Fruit fly (Drosophila melanogaster) whole organism, prepupa: ENCODE measurements around the gene CG16965.
A peak's percentile ranks its signal among the peaks of the same experiment; 100 is the strongest.

Experiments used
- Blimp-1 ChIP-seq: fragments of 200-800 bp; sonication (Bioruptor generic); optimal IDR thresholded peaks from 3 replicates; lab custom pipeline; 2017; ENCODE audit warnings: missing biosample characterization, missing genetic modification characterization, mild to moderate bottlenecking, moderate library complexity, missing genetic modification reagents
- CG10631 ChIP-seq: fragments of 200-800 bp; sonication (Bioruptor generic); optimal IDR thresholded peaks from 2 replicates; lab custom pipeline; 2016; ENCODE audit warnings: missing biosample characterization, missing genetic modification characterization
- CG10669 ChIP-seq: fragments of 200-800 bp; sonication (Bioruptor generic); optimal IDR thresholded peaks from 3 replicates; lab custom pipeline; 2018; ENCODE audit warnings: missing biosample characterization, mild to moderate bottlenecking, missing genetic modification characterization, moderate library complexity
- CG11294 ChIP-seq: fragments of 200-800 bp; sonication (Bioruptor generic); IDR thresholded peaks from 2 replicates; pipeline ENCODE4 v1.3.6; 2022; ENCODE audit warnings: missing biosample characterization, missing genetic modification characterization
- CG11762 ChIP-seq: fragments of 200-800 bp; sonication (Bioruptor generic); optimal IDR thresholded peaks from 3 replicates; lab custom pipeline; 2016; ENCODE audit warnings: missing biosample characterization, missing genetic modification characterization; ENCODE audit not compliant: insufficient read depth
- CG1621 ChIP-seq: fragments of 200-800 bp; sonication (Bioruptor generic); optimal IDR thresholded peaks from 3 replicates; lab custom pipeline; 2018; ENCODE audit warnings: missing biosample characterization, mild to moderate bottlenecking, missing genetic modification characterization
- CG16779 ChIP-seq: fragments of 200-800 bp; sonication (Bioruptor generic); optimal IDR thresholded peaks from 3 replicates; lab custom pipeline; 2017; ENCODE audit warnings: missing biosample characterization, mild to moderate bottlenecking, missing genetic modification characterization
- CG3032 ChIP-seq: fragments of 200-800 bp; optimal IDR thresholded peaks from 2 replicates; lab custom pipeline; 2019; ENCODE audit warnings: missing biosample characterization, mild to moderate bottlenecking, missing genetic modification characterization, moderate library complexity
- CG31627 ChIP-seq: fragments of 200-800 bp; sonication (Bioruptor generic); optimal IDR thresholded peaks from 3 replicates; lab custom pipeline; 2016; ENCODE audit warnings: missing biosample characterization, missing genetic modification characterization
- CG32006 ChIP-seq: fragments of 200-800 bp; sonication (Bioruptor generic); optimal IDR thresholded peaks from 3 replicates; lab custom pipeline; 2017; ENCODE audit warnings: missing biosample characterization, mild to moderate bottlenecking, missing genetic modification characterization
- CG34406 ChIP-seq: fragments of 200-800 bp; sonication (Bioruptor generic); optimal IDR thresholded peaks from 3 replicates; lab custom pipeline; 2016; ENCODE audit warnings: missing biosample characterization, missing genetic modification characterization
- CG3919 ChIP-seq: fragments of 200-800 bp; sonication (Bioruptor generic); optimal IDR thresholded peaks from 3 replicates; lab custom pipeline; 2016; ENCODE audit warnings: missing biosample characterization, missing genetic modification characterization
- CG6163 ChIP-seq: fragments of 200-800 bp; sonication (Bioruptor generic); IDR thresholded peaks from 3 replicates; pipeline ENCODE4 v1.3.6; 2022; ENCODE audit warnings: missing biosample characterization, missing genetic modification characterization
- CG6276 ChIP-seq: fragments of 200-800 bp; sonication (Bioruptor generic); optimal IDR thresholded peaks from 2 replicates; lab custom pipeline; 2017; ENCODE audit warnings: missing biosample characterization, mild to moderate bottlenecking, missing genetic modification characterization
- CG6792 ChIP-seq: fragments of 200-800 bp; sonication (Bioruptor generic); optimal IDR thresholded peaks from 3 replicates; lab custom pipeline; 2016; ENCODE audit warnings: missing biosample characterization, missing genetic modification characterization
- CG6808 ChIP-seq: fragments of 200-800 bp; sonication (Bioruptor generic); optimal IDR thresholded peaks from 3 replicates; lab custom pipeline; 2017; ENCODE audit warnings: missing biosample characterization, missing genetic modification characterization, mild to moderate bottlenecking, moderate library complexity, missing genetic modification reagents
- CG6854 ChIP-seq: fragments of 200-800 bp; sonication (Bioruptor generic); optimal IDR thresholded peaks from 2 replicates; lab custom pipeline; 2017; ENCODE audit warnings: missing biosample characterization, mild to moderate bottlenecking, missing genetic modification characterization
- CG8119 ChIP-seq: fragments of 200-800 bp; sonication (Bioruptor generic); IDR thresholded peaks from 3 replicates; pipeline ENCODE4 v1.3.6; 2022; ENCODE audit warnings: missing biosample characterization, missing genetic modification characterization
- CG8319 ChIP-seq: fragments of 200-800 bp; sonication (Bioruptor generic); optimal IDR thresholded peaks from 3 replicates; lab custom pipeline; 2016; ENCODE audit warnings: missing biosample characterization, missing genetic modification characterization
- CG8632 ChIP-seq: fragments of 200-800 bp; sonication (Bioruptor generic); optimal IDR thresholded peaks from 3 replicates; lab custom pipeline; 2016; ENCODE audit warnings: missing biosample characterization, missing genetic modification characterization
- CG9139 ChIP-seq: fragments of 200-800 bp; sonication (Bioruptor generic); optimal IDR thresholded peaks from 3 replicates; lab custom pipeline; 2017; ENCODE audit warnings: missing biosample characterization, mild to moderate bottlenecking, missing genetic modification characterization
- Eip78C ChIP-seq: fragments of 200-800 bp; sonication (Bioruptor generic); peaks from one replicate; lab custom pipeline; 2016; ENCODE audit warnings: missing biosample characterization, missing genetic modification characterization
- Eip93F ChIP-seq: fragments of 200-800 bp; sonication (Bioruptor generic); optimal IDR thresholded peaks from 2 replicates; lab custom pipeline; 2016; ENCODE audit warnings: missing biosample characterization, mild to moderate bottlenecking, missing genetic modification characterization
- Ets21C ChIP-seq: fragments of 200-800 bp; sonication (Bioruptor generic); optimal IDR thresholded peaks from 3 replicates; lab custom pipeline; 2016; ENCODE audit warnings: missing biosample characterization, missing genetic modification characterization
- Ets96B ChIP-seq: fragments of 200-800 bp; optimal IDR thresholded peaks from 2 replicates; lab custom pipeline; 2019; ENCODE audit warnings: missing biosample characterization, mild to moderate bottlenecking, missing genetic modification characterization, moderate library complexity
- Gug ChIP-seq: fragments of 200-800 bp; sonication (Bioruptor generic); IDR thresholded peaks from 2 replicates; pipeline ENCODE4 v1.3.6; 2022; ENCODE audit warnings: missing biosample characterization, missing genetic modification characterization
- Hr38 ChIP-seq: sonication (Bioruptor generic); optimal IDR thresholded peaks from 2 replicates; lab custom pipeline; 2016; ENCODE audit warnings: missing biosample characterization, missing genetic modification characterization
- Hr39 ChIP-seq: fragments of 200-800 bp; sonication (Bioruptor generic); optimal IDR thresholded peaks from 2 replicates; lab custom pipeline; 2016; ENCODE audit warnings: missing biosample characterization, missing genetic modification characterization
- Hr4 ChIP-seq: fragments of 200-800 bp; sonication (Bioruptor generic); optimal IDR thresholded peaks from 3 replicates; lab custom pipeline; 2016; ENCODE audit warnings: missing biosample characterization, missing genetic modification characterization
- Lpt ChIP-seq: fragments of 200-800 bp; sonication (Bioruptor generic); optimal IDR thresholded peaks from 3 replicates; lab custom pipeline; 2016; ENCODE audit warnings: missing biosample characterization, missing genetic modification characterization
- Met ChIP-seq: fragments of 200-800 bp; sonication (Bioruptor generic); optimal IDR thresholded peaks from 3 replicates; lab custom pipeline; 2016; ENCODE audit warnings: missing biosample characterization, missing genetic modification characterization
- OdsH ChIP-seq: fragments of 200-800 bp; sonication (Bioruptor generic); optimal IDR thresholded peaks from 3 replicates; lab custom pipeline; 2016; ENCODE audit warnings: missing biosample characterization, missing genetic modification characterization
- Sox14 ChIP-seq: fragments of 200-800 bp; sonication (Bioruptor generic); optimal IDR thresholded peaks from 3 replicates; lab custom pipeline; 2016; ENCODE audit warnings: missing biosample characterization, missing genetic modification characterization
- Sox15 ChIP-seq: fragments of 200-800 bp; sonication (Bioruptor generic); optimal IDR thresholded peaks from 3 replicates; lab custom pipeline; 2016; ENCODE audit warnings: missing biosample characterization, missing genetic modification characterization
- acj6 ChIP-seq: fragments of 200-800 bp; sonication (Bioruptor generic); optimal IDR thresholded peaks from 3 replicates; lab custom pipeline; 2016; ENCODE audit warnings: missing biosample characterization, missing genetic modification characterization
- cyc ChIP-seq: fragments of 200-800 bp; sonication (Bioruptor generic); optimal IDR thresholded peaks from 3 replicates; lab custom pipeline; 2016; ENCODE audit warnings: missing biosample characterization, missing genetic modification characterization
- dac ChIP-seq: fragments of 200-800 bp; sonication (Bioruptor generic); optimal IDR thresholded peaks from 2 replicates; lab custom pipeline; 2017; ENCODE audit warnings: missing biosample characterization, mild to moderate bottlenecking, missing genetic modification characterization
- dsx ChIP-seq: fragments of 200-800 bp; optimal IDR thresholded peaks from 3 replicates; lab custom pipeline; 2019; ENCODE audit warnings: missing biosample characterization, mild to moderate bottlenecking, missing genetic modification characterization, moderate library complexity; ENCODE audit not compliant: poor library complexity, severe bottlenecking
- eg ChIP-seq: fragments of 200-800 bp; sonication (Bioruptor generic); IDR thresholded peaks from 3 replicates; pipeline ENCODE4 v1.3.6; 2022; ENCODE audit warnings: missing biosample characterization, missing genetic modification characterization
- esn ChIP-seq: fragments of 200-800 bp; sonication (Bioruptor generic); optimal IDR thresholded peaks from 2 replicates; lab custom pipeline; 2016; ENCODE audit warnings: missing biosample characterization, mild to moderate bottlenecking, missing genetic modification characterization, moderate library complexity
- fd59A ChIP-seq: fragments of 200-800 bp; sonication (Bioruptor generic); optimal IDR thresholded peaks from 2 replicates; lab custom pipeline; 2017; ENCODE audit warnings: missing biosample characterization, mild to moderate bottlenecking, missing genetic modification characterization, missing genetic modification reagents
- fd85E ChIP-seq: fragments of 200-800 bp; sonication (Bioruptor generic); optimal IDR thresholded peaks from 3 replicates; lab custom pipeline; 2016; ENCODE audit warnings: missing biosample characterization, missing genetic modification characterization
- fkh ChIP-seq: fragments of 200-800 bp; sonication (Bioruptor generic); optimal IDR thresholded peaks from 3 replicates; lab custom pipeline; 2017; ENCODE audit warnings: missing biosample characterization, mild to moderate bottlenecking, missing genetic modification characterization, moderate library complexity
- lz ChIP-seq: fragments of 200-800 bp; sonication (Bioruptor generic); optimal IDR thresholded peaks from 3 replicates; lab custom pipeline; 2016; ENCODE audit warnings: missing biosample characterization, missing genetic modification characterization
- net ChIP-seq: fragments of 200-800 bp; sonication (Bioruptor generic); optimal IDR thresholded peaks from 3 replicates; lab custom pipeline; 2016; ENCODE audit warnings: missing biosample characterization, missing genetic modification characterization
- pdm3 ChIP-seq: fragments of 200-800 bp; sonication (Bioruptor generic); optimal IDR thresholded peaks from 3 replicates; lab custom pipeline; 2016; ENCODE audit warnings: missing biosample characterization, missing genetic modification characterization
- salr ChIP-seq, 2 experiments: fragments of 200-800 bp; sonication (Bioruptor generic); optimal IDR thresholded peaks; 3 replicates each; lab custom pipeline; 2016 to 2018; ENCODE audit warnings: missing biosample characterization in 2 of 2, missing genetic modification characterization in 2 of 2, mild to moderate bottlenecking in 1 of 2
- spab ChIP-seq: fragments of 200-800 bp; sonication (Bioruptor generic); optimal IDR thresholded peaks from 2 replicates; lab custom pipeline; 2017; ENCODE audit warnings: missing biosample characterization, mild to moderate bottlenecking, missing genetic modification characterization, missing genetic modification reagents
- ss ChIP-seq, 2 experiments: fragments of 200-800 bp; sonication (Bioruptor generic); optimal IDR thresholded peaks; 2 replicates in 1 of 2; 3 replicates in 1 of 2; lab custom pipeline; 2017 to 2018; ENCODE audit warnings: mild to moderate bottlenecking in 2 of 2, missing biosample characterization in 2 of 2, missing genetic modification characterization in 2 of 2, moderate library complexity in 1 of 2
- svp ChIP-seq: fragments of 200-800 bp; sonication (Bioruptor generic); peaks from one replicate; lab custom pipeline; 2016; ENCODE audit warnings: missing biosample characterization, missing genetic modification characterization
- topi ChIP-seq: fragments of 200-800 bp; sonication (Bioruptor generic); optimal IDR thresholded peaks from 3 replicates; lab custom pipeline; 2016; ENCODE audit warnings: missing biosample characterization, missing genetic modification characterization
- vri ChIP-seq: fragments of 200-800 bp; sonication (Bioruptor generic); optimal IDR thresholded peaks from 3 replicates; lab custom pipeline; 2016; ENCODE audit warnings: missing biosample characterization, mild to moderate bottlenecking, missing genetic modification characterization

The CG16965 gene

dm6 chr2L:11949917-11950316 is 31.5 kb upstream of the CG16965 start:
- TF ChIP-seq CG9139 (peak; percentile 9), CG6276 (GFP tag; lab: Kevin White, UChicago) (peak; percentile 80), spab (peak; percentile 5), esn (GFP tag; lab: Kevin White, UChicago) (no peak), Hr4 (GFP tag; lab: Kevin White, UChicago) (peak; percentile 94), Ets21C (GFP tag; lab: Kevin White, UChicago) (no peak), CG8632 (GFP tag; lab: Kevin White, UChicago) (peak; percentile 33), ss (GFP tag; optimal IDR thresholded peaks at IDR 0.05; lab: Kevin White, UChicago) (peak in 1 of 2 experiments; percentile 23), Sox15 (GFP tag; lab: Kevin White, UChicago) (peak; percentile 3), CG32006 (GFP tag; lab: Kevin White, UChicago) (peak; percentile 94), topi (GFP tag; lab: Kevin White, UChicago) (peak; percentile 25), fd59A (peak; percentile 65), CG8319 (no peak), CG3032 (tag; lab: Kevin White, UChicago) (peak; percentile 49), CG6163 (GFP tag; lab: Robert Waterston, UW) (peak; percentile 95), Lpt (peak; percentile 84), acj6 (GFP tag; lab: Kevin White, UChicago) (peak; percentile 73), Eip78C (GFP tag; lab: Kevin White, UChicago) (peak; percentile 79), CG11762 (GFP tag; lab: Kevin White, UChicago) (peak; percentile 52), vri (no peak), CG34406 (GFP tag; lab: Kevin White, UChicago) (peak; percentile 50), CG31627 (GFP tag; lab: Kevin White, UChicago) (peak; percentile 56), cyc (GFP tag; lab: Kevin White, UChicago) (peak; percentile 26), CG11294 (peak; percentile 88), Gug (peak; percentile 89), Hr38 (GFP tag; lab: Kevin White, UChicago) (peak; percentile 66), Eip93F (GFP tag; lab: Kevin White, UChicago) (no peak), Sox14 (GFP tag; lab: Kevin White, UChicago) (peak; percentile 75), fkh (GFP tag; lab: Kevin White, UChicago) (no peak), CG16779 (peak; percentile 73), CG6854 (GFP tag; lab: Kevin White, UChicago) (no peak), OdsH (peak; percentile 86), CG3919 (GFP tag; lab: Kevin White, UChicago) (peak; percentile 67), eg (GFP tag; lab: Robert Waterston, UW) (peak; percentile 96), CG1621 (tag; lab: Kevin White, UChicago) (peak; percentile 64), dsx (GFP tag; lab: Kevin White, UChicago) (peak; percentile 7), Ets96B (peak; percentile 31), pdm3 (GFP tag; lab: Kevin White, UChicago) (peak; percentile 82), dac (GFP tag; lab: Kevin White, UChicago) (peak; percentile 87), CG6792 (GFP tag; lab: Kevin White, UChicago) (peak; percentile 47), lz (GFP tag; lab: Kevin White, UChicago) (peak; percentile 35), salr (GFP tag; optimal IDR thresholded peaks at IDR 0.05; lab: Kevin White, UChicago) (peak; percentile 39 to 78), CG10631 (GFP tag; lab: Kevin White, UChicago) (peak; percentile 80), fd85E (GFP tag; lab: Kevin White, UChicago) (no peak), CG10669 (GFP tag; lab: Kevin White, UChicago) (peak; percentile 56), CG6808 (GFP tag; lab: Kevin White, UChicago) (peak; percentile 27), Met (GFP tag; lab: Kevin White, UChicago) (peak; percentile 53), Blimp-1 (GFP tag; lab: Kevin White, UChicago) (no peak), net (peak; percentile 81), CG8119 (peak; percentile 96), Hr39 (GFP tag; lab: Kevin White, UChicago) (peak; percentile 56), svp (GFP tag; lab: Kevin White, UChicago) (no peak)
